Worm (Caenorhabditis elegans) whole organism, L1 larva: ENCODE results near the gene C32B5.15.
A peak's percentile ranks its signal among the peaks of the same experiment; 100 is the strongest.
"Not testable (repeated sequence)": the region's sequence is repeated elsewhere in the genome, so short reads cannot be mapped to it uniquely, and the experiment has no call there.

Source experiments
- alr-1 ChIP-seq: fragments of 200-800 bp; sonication (Bioruptor generic); optimal IDR thresholded peaks from 2 replicates; lab custom pipeline; 2018; ENCODE audit warnings: borderline replicate concordance, mild to moderate bottlenecking, missing genetic modification characterization, missing compliant biosample characterization
- ceh-82 ChIP-seq, 3 experiments: fragments of 150-350 bp in 1 of 3; sonication (generic microtip) in 2 of 3; optimal IDR thresholded peaks; 2 replicates each; lab custom pipeline; 2014 to 2017; ENCODE audit warnings: missing biosample characterization in 3 of 3, missing genetic modification characterization in 3 of 3
- ceh-90 ChIP-seq: sonication (generic microtip); optimal IDR thresholded peaks from 2 replicates; lab custom pipeline; 2016; ENCODE audit warnings: missing genetic modification characterization, missing compliant biosample characterization
- efl-1 ChIP-seq, 4 experiments: fragments of 150-350 bp; optimal IDR thresholded peaks in 3 of 4; peaks in 1 of 4; 1 replicate in 1 of 4; 2 replicates in 3 of 4; lab custom pipeline; 2014; ENCODE audit warnings: missing biosample characterization in 2 of 4, missing genetic modification characterization in 2 of 4, missing genetic modification reagents in 2 of 4
- efl-3 ChIP-seq: fragments of 200-800 bp; sonication (Bioruptor generic); optimal IDR thresholded peaks from 2 replicates; lab custom pipeline; 2018; ENCODE audit warnings: mild to moderate bottlenecking, missing genetic modification characterization, missing compliant biosample characterization
- egl-13 ChIP-seq: sonication (generic microtip); optimal IDR thresholded peaks from 2 replicates; lab custom pipeline; 2016; ENCODE audit warnings: missing genotype, missing genetic modification reagents, missing genetic modification characterization, missing compliant biosample characterization
- elt-2 ChIP-seq: sonication (generic microtip); optimal IDR thresholded peaks from 2 replicates; lab custom pipeline; 2016; ENCODE audit warnings: missing genetic modification characterization, mild to moderate bottlenecking, inconsistent platforms, missing compliant biosample characterization, missing genetic modification reagents
- isw-1 ChIP-seq: fragments of 200-800 bp; sonication (Bioruptor generic); IDR thresholded peaks from 2 replicates; pipeline ENCODE4 v1.3.6; 2022; ENCODE audit warnings: missing genetic modification characterization, missing compliant biosample characterization
- jun-1 ChIP-seq: fragments of 150-350 bp; optimal IDR thresholded peaks from 2 replicates; lab custom pipeline; 2014; ENCODE audit warnings: missing biosample characterization, missing genetic modification reagents, missing genetic modification characterization
- lin-39 ChIP-seq: fragments of 150-350 bp; optimal IDR thresholded peaks from 2 replicates; lab custom pipeline; 2014; ENCODE audit warnings: missing biosample characterization, missing genetic modification reagents, missing genetic modification characterization
- mef-2 ChIP-seq: fragments of 150-350 bp; optimal IDR thresholded peaks from 2 replicates; lab custom pipeline; 2014; ENCODE audit warnings: missing biosample characterization, missing genetic modification characterization
- nhr-11 ChIP-seq: fragments of 150-350 bp; optimal IDR thresholded peaks from 2 replicates; lab custom pipeline; 2014; ENCODE audit warnings: missing biosample characterization, missing genetic modification characterization
- nhr-19 ChIP-seq: fragments of 200-800 bp; sonication (Bioruptor generic); conservative IDR thresholded peaks from 2 replicates; pipeline ENCODE4 v1.3.6; 2022; ENCODE audit warnings: missing genetic modification characterization, missing compliant biosample characterization
- nhr-20 ChIP-seq: sonication (generic microtip); optimal IDR thresholded peaks from 2 replicates; lab custom pipeline; 2016; ENCODE audit warnings: mild to moderate bottlenecking, missing genetic modification characterization, missing compliant biosample characterization
- nhr-237 ChIP-seq: fragments of 150-350 bp; optimal IDR thresholded peaks from 2 replicates; lab custom pipeline; 2014; ENCODE audit warnings: missing biosample characterization, missing genetic modification characterization
- nhr-85 ChIP-seq: sonication (generic microtip); peaks from one replicate; lab custom pipeline; 2016; ENCODE audit warnings: missing genetic modification characterization, inconsistent platforms, missing compliant biosample characterization
- pag-3 ChIP-seq: sonication (generic microtip); optimal IDR thresholded peaks from 2 replicates; lab custom pipeline; 2017; ENCODE audit warnings: missing genetic modification characterization, mild to moderate bottlenecking, missing compliant biosample characterization, antibody characterized with exemption, borderline replicate concordance; ENCODE audit not compliant: insufficient read depth
- sox-4 ChIP-seq: sonication (generic microtip); optimal IDR thresholded peaks from 2 replicates; lab custom pipeline; 2016; ENCODE audit warnings: missing genetic modification characterization, missing compliant biosample characterization
- tlp-1 ChIP-seq: fragments of 150-350 bp; optimal IDR thresholded peaks from 2 replicates; lab custom pipeline; 2014; ENCODE audit warnings: missing biosample characterization, missing genetic modification characterization
- zag-1 ChIP-seq: fragments of 150-350 bp; optimal IDR thresholded peaks from 2 replicates; lab custom pipeline; 2014; ENCODE audit warnings: missing biosample characterization, missing genetic modification characterization
- ztf-11 ChIP-seq, 2 experiments: sonication (generic microtip); optimal IDR thresholded peaks; 2 replicates each; lab custom pipeline; 2016 to 2017; ENCODE audit warnings: missing genetic modification characterization in 2 of 2, missing biosample characterization in 1 of 2, missing compliant biosample characterization in 1 of 2
- ztf-4 ChIP-seq: fragments of 150-350 bp; optimal IDR thresholded peaks from 2 replicates; lab custom pipeline; 2014; ENCODE audit warnings: missing biosample characterization, missing genetic modification characterization

The C32B5.15 gene

DNA sequence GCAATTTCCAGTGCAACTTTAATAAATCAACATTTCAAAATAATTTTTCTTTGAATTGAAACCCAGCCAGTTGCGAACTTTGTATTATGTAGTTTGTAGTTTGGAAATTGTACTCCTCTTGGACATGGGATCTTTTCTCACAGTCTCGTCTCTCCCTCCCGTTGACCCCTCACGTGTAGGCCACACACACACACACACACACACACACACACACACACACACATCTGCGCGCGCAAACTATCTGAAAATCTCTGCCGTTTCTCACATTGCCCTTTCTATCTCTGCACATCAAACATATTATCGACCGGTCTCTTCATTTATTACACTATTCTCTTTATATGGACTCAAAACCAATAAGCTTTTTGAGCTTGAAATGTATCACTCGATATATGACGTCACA lies 32.0 kb downstream of the C32B5.15 start, which contains the start of gene fbxc-36 (continued):
- TF ChIP-seq efl-3 (GFP tag; lab: Kevin White, UChicago) = no peak

DNA sequence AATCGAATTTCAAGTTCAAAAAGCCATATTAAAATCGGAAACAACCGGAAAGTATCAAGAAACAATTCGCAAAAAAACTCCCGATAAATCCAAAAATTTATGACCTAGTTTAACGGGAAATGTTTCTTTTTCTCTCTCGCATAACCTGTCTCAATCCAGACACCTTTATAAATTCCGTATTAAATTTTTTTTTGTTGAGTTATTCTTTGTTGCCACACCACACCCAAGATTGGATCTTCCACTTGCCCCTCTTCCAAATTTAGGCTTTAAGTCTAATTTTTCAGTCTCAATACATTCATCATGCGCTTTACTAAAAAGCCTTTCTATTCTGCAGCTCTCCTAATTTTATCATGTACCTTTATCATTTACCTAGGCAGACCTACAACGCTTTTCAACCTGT lies 34.2 kb downstream of the C32B5.15 start, which contains the start of gene R07C3.3:
TSS of gene R07C3.3 (plus strand) at position 301 of the 400 bp plus-strand sequence.
- TF ChIP-seq nhr-85 (tag; lab: Kevin White, UChicago) (no peak), nhr-11 (tag; lab: Kevin White, UChicago) (no peak), zag-1 (tag; lab: Kevin White, UChicago) (no peak), sox-4 (tag; lab: Kevin White, UChicago) (no peak), tlp-1 (tag; lab: Kevin White, UChicago) (no peak), egl-13 (no peak)
- TF ChIP-seq, all 84 proteins: peak for 0

DNA sequence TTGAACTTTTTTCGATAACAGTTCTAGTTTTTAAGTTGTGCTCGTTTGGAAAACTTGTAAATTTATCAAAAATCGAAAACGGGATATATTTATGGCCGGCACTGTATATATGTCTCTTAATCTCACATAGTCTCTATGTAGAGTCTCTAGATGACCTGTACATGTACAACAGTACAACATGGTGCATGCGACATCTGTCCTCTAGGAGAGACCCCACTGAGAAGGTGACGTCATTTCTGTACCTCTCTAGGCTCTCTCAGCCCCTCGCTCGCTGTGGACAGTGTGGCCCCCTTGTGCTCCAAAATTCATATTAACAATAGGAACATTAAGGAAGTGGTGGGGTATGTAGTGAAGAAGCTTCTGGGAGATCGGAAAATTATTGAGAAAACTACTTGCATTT lies 35.5 kb downstream of the C32B5.15 start:
- TF ChIP-seq nhr-19 (GFP tag; lab: Robert Waterston, UW) = no peak
- TF ChIP-seq ztf-4 = no peak
- TF ChIP-seq nhr-237 (tag; lab: Kevin White, UChicago) = no peak
- no peak for TF ChIP-seq ztf-11 (tag; optimal IDR thresholded peaks at IDR 0.05; lab: Kevin White, UChicago)
- no peak for TF ChIP-seq nhr-85 (tag; lab: Kevin White, UChicago)
- no peak for TF ChIP-seq pag-3 (tag; lab: Kevin White, UChicago)
- TF ChIP-seq ceh-90 (tag; lab: Kevin White, UChicago) = no peak
- TF ChIP-seq, all 84 proteins: peak for 0

DNA sequence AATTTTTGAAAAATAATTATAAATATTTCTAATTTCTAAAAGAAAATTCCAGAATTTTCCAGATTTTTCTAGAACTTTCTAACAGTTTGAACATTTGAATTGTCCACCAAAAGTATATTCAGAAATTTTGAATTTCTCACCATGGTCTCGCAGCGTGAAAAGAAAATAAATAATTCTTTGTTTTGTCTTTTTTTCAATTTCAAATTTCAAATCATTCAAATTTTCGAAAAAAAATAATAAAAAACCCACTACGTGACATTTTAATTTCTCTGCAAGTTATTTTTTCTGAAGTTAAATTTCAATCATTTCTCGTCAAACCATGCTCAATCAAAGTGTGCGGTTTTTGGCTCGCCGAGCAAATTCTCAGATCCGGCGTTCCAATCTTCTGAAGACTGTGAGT lies 40.0 kb downstream of the C32B5.15 start, which contains the start of gene acs-15:
TSS of gene acs-15 (plus strand) at position 301 of the 400 bp plus-strand sequence.
- TF ChIP-seq lin-39 (tag; lab: Kevin White, UChicago) (no peak), efl-1 (optimal IDR thresholded peaks at IDR 0.05; lab: Kevin White, UChicago) (no peak), efl-1 (GFP tag; optimal IDR thresholded peaks at IDR 0.05 in 1 of 2; lab: Kevin White, UChicago) (peak in 1 of 2 experiments; percentile 6)

DNA sequence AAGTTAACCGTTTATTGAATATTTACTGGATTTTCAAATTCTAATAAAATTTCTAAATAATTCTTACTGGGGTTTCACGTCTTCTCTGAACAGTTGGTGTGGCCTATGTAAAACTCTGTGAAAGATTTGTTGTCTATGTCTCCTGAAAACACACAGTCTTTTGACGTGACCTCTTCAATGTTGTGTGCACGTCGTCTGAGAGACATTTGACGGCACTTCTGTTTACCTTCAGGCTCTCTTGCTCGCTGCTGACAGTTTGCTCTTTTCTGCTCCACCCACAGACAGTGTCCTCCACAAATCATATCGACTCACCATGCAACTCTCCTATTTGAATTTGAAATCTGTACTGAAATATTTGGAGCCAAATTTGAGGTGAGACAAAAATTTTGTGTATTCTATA lies 41.9 kb downstream of the C32B5.15 start, which contains the start of gene fbxc-34:
TSS of gene fbxc-34 (plus strand) at position 301 of the 400 bp plus-strand sequence.
- not testable (repeated sequence) for TF ChIP-seq alr-1 (tag; lab: Kevin White, UChicago); ceh-82 (tag; optimal IDR thresholded peaks at IDR 0.05; lab: Kevin White, UChicago); mef-2

DNA sequence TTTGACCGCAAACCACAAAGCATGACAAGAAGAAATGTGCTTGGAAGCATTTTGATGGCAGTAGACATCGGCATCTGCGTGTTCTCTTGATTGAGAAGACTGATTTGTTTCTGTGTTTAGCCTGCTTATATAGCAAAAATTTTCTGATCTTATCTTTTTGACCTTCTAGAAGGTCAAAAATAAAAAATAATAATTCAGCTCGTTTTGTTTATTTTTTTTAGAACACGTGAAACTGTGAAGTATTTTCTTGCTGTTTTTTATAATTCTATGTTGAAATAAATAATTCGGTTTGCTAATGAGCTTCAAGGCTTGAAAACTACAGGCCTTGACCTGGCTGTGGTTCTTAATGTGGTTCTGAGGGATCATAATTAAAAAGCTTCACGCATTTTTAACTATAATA lies 45.4 kb downstream of the C32B5.15 start, which contains the start of gene R07C3.13:
TSS of gene R07C3.13 (minus strand) at position 101 of the 400 bp plus-strand sequence.
- TF ChIP-seq isw-1 (GFP tag; lab: Robert Waterston, UW) (no peak), efl-1 (optimal IDR thresholded peaks at IDR 0.05; lab: Kevin White, UChicago) (no peak), efl-1 (GFP tag; optimal IDR thresholded peaks at IDR 0.05 in 1 of 2; lab: Kevin White, UChicago) (peak in 1 of 2 experiments; percentile 15)

DNA sequence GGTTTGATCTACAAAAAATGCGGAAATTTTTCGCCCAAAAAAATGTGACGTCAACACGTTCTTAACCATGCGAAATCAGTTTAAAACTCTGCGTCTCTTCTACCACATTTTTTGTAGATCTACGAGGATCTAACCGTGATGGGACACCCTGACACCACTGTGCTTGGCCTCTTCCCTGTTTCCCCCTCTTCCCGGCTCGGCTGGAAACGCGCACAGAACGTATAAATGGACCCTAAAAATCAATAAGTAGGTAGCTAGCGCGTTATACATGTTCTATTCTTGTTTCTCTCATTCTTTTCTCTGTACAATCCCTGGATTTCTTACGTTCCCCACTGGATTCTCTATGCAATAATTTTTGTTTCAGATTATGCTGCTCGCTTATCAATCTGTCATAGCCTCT lies 49.2 kb downstream of the C32B5.15 start, which contains the start of gene fbxc-28:
TSS of gene fbxc-28 (plus strand) at position 301 of the 400 bp plus-strand sequence.
- TF ChIP-seq efl-1 (optimal IDR thresholded peaks at IDR 0.05; lab: Kevin White, UChicago) (no peak), efl-1 (GFP tag; optimal IDR thresholded peaks at IDR 0.05 in 1 of 2; lab: Kevin White, UChicago) (peak in 1 of 2 experiments; percentile 17), lin-39 (tag; lab: Kevin White, UChicago) (no peak)
- TF ChIP-seq, all 84 proteins: peak for 1

DNA sequence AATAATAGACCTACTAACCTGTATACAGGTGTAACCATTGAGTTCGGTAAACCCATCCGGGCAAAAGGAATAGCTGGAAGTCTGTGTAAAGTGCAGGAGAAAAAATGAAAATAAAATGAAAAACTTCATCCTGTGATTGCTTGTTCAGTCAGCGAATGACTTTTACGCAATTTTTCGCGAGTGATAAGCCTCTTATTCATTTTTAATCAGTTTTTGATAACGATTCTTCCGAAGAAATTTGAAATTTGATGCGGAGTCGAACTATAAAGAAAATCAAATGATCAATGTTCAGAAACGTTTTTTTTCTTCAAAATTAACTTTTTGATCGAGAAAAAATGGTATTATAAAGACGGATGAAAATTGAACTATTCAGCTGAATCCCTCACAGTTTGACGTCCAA lies 50.0 kb downstream of the C32B5.15 start:
- TF ChIP-seq elt-2 = peak; percentile 94
- TF ChIP-seq nhr-20 = no peak
- peak; percentile 13 for TF ChIP-seq jun-1 (tag; lab: Kevin White, UChicago)
